Worm (Caenorhabditis elegans) whole organism, dauer: Measurements from ENCODE around the gene T24A6.17.
"Not testable (repeated sequence)": the region's sequence is repeated elsewhere in the genome, so short reads cannot be mapped to it uniquely, and the experiment has no call there.

Source experiments
- unc-62 ChIP-seq: sonication (generic microtip); optimal IDR thresholded peaks from 2 replicates; lab custom pipeline; 2017; ENCODE audit warnings: missing biosample characterization, missing genetic modification reagents, missing genetic modification characterization

T24A6.17 gene

DNA sequence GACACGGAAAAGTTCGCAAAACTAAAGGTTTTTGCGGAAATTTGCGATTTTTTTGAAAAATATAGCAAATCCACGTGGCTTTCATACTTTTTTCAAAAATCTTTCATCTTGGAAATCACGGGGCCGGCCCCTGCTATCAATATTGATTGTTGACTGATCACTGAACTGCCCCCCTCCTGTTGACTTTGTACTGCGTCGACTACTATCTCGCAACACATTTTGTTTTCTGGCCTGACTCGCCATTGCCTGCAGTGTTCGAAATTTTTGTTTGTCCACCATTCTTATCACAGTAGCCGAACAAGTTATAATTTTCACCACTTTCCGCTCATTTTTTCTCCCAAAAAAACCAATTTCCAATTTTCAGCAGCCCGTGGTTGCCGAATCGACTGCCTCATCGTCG is 16.8 kb upstream of the T24A6.17 start:
- TF ChIP-seq unc-62 (GFP tag; lab: Kevin White, UChicago) = no peak

DNA sequence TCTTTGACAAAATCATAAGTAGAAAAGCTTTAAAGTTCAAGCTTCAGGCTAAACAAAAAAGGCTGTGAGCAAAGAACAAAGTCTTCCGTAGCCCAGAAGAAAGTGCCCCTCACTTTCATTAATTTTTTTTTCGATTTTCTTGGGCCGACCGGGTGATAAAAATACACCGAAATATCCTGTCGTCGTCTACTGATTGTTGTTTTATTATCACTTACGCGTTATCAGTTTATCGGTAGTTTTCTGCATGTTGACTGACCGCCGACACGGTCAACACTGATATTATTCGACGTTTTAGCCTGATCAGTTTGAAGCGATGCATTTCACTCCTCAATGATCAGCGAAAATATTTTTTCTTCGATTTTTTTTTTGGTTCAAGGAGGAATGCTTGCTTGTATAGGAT is 16.1 kb upstream of the T24A6.17 start:
- no peak for TF ChIP-seq unc-62 (GFP tag; lab: Kevin White, UChicago)

DNA sequence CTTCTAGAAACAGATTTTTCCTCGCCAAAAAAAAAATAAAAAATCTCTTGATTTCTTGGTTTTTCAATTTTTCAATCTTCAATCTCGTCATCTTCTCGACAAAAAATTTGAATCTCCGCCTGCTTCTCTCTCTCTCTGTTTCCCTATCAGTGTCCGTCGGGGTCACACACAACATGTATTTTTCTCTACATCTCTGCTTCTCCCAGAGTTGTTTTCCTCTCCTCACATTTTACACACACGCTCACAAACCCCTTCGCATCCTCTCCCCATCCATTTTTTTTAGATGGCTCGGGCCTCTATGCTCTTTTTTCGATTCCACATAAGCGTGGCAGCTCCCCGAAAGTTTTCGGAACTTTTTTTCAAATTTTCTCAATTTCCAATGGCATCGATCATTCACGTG is 15.6 kb upstream of the T24A6.17 start:
- no peak for TF ChIP-seq unc-62 (GFP tag; lab: Kevin White, UChicago)

DNA sequence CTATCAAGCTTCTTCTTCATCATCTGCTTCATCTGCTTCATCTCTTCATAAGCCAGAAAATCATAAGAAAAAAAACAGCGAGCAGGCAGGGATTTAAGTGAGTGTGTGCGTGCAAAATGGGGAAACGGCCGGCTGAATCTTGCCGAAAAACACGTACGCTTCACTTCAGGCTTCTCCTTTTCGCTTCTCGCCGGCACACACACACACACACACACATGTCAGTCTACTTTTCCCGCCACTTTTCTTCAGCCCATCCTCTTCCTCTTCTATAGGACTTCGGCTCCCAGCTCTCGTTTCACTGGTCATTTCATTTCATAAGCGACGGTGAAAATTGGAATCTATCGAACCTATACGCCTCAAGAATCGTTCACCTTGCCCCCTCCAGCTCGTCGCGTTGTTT is 15.0 kb upstream of the T24A6.17 start:
- TF ChIP-seq unc-62 (GFP tag; lab: Kevin White, UChicago) = no peak

DNA sequence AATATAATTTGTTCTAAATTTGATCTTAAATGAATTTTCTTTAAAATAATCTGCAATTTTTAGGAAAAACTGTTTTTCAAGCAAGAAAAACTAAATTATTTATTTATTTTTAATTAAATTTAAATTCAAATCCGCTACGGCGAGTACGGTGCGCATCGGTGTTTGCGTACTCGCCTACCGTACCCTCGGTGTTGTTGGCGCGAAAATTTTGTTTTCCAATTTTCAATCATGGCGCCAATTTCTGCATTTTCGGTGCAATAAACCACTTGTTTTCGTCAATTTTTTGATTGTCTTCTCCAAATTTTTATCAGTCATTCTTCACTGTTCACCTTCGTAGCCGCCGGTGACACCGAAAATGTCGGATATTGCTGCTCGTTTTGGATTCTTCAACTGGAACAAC is 14.6 kb upstream of the T24A6.17 start, which contains the start of gene pygl-1:
TSS of gene pygl-1 (plus strand) at position 211 of the 400 bp plus-strand sequence.
- TF ChIP-seq unc-62 (GFP tag; lab: Kevin White, UChicago) = no peak

DNA sequence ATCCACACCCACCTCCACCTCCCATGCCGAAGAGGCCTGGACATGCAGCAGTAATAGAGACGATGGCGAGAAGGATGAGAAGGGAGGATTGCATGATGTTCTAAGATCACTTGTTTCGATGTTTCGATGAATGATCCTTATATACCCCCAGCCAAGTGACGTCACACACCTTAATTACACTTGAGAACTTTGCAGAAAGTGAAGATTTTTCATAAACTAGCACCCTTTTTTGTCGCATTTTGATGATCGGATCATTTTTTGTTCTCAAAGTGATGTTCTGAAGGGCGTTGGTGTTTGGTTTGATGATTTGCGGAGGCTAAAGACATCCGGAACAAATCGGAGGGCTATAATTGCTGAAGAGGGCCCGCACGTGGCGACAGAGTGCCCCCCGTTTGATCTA is 11.5 kb upstream of the T24A6.17 start, which contains the start of gene grl-27:
TSS of gene grl-27 (minus strand) at position 101 of the 400 bp plus-strand sequence.
- TF ChIP-seq unc-62 (GFP tag; lab: Kevin White, UChicago) = no peak

DNA sequence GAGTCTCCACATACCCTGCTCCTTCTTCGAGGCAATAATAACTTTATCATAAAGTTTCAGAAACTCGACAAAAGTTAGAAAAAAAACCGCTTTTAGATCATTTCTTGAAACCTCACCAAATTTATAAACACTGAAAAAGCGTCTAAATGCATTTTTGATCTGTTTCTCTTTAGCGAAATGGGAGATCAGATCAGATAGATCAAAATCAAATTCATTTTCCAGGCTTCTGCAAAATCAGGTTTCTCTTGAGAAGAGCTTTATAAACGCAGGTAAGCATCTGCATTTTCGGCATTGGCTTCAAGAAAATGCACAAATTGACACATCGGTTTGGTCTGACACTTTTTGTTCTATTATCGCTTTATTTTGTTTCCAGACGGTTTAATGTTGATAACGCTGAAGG is 8.2 kb upstream of the T24A6.17 start, which contains the start of gene F40C5.1:
TSS of gene F40C5.1 (plus strand) at position 301 of the 400 bp plus-strand sequence.
- not testable (repeated sequence) for TF ChIP-seq unc-62 (GFP tag; lab: Kevin White, UChicago)

DNA sequence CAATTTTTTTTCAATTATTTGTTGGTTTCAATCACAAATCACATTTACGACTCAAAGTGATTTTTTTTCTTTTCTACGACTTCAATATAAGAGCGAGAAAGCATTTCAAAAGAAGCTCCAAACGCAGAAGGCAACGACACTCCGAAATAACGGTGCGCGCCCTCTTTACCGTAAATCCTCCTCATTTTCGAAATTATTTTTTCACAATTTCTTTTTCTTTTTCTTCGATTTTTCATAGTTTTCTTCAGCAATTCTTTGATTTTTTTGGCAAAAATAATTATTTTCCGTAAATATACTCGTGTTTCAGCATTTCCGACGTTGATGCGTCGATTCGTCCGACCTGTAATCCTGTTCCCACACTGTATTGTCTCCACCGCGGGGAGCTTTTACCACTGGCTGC is 6.5 kb upstream of the T24A6.17 start, which contains the start of gene F40C5.2:
TSS of gene F40C5.2 (plus strand) at position 301 of the 400 bp plus-strand sequence.
- TF ChIP-seq unc-62 (GFP tag; lab: Kevin White, UChicago) = not testable (repeated sequence)

DNA sequence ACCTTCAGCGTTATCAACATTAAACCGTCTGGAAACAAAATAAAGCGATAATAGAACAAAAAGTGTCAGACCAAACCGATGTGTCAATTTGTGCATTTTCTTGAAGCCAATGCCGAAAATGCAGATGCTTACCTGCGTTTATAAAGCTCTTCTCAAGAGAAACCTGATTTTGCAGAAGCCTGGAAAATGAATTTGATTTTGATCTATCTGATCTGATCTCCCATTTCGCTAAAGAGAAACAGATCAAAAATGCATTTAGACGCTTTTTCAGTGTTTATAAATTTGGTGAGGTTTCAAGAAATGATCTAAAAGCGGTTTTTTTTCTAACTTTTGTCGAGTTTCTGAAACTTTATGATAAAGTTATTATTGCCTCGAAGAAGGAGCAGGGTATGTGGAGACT is 1.4 kb downstream of the T24A6.17 start, which contains the start of gene T24A6.16:
TSS of gene T24A6.16 (minus strand) at position 101 of the 400 bp plus-strand sequence.
- not testable (repeated sequence) for TF ChIP-seq unc-62 (GFP tag; lab: Kevin White, UChicago)

DNA sequence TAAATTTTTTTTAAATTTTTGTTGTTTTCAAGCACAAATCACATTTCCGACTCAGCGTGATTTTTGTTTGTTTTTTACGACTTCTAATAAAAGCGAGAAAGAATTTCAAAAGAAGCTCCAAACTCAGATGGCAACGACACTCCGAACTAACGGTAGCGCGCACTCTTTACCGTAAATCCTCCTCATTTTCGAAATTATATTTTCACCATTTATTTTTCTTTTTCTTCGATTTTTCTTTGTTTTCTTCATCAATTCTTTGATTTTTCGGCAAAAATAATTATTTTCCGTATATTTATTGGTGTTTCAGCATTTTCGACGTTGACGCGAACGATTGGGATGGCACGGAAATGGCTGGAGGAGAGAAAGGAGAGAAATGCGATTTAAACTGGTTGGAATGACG is 5.5 kb downstream of the T24A6.17 start, which contains the start of gene T24A6.1:
TSS of gene T24A6.1 (plus strand) at position 301 of the 400 bp plus-strand sequence.
- not testable (repeated sequence) for TF ChIP-seq unc-62 (GFP tag; lab: Kevin White, UChicago)

DNA sequence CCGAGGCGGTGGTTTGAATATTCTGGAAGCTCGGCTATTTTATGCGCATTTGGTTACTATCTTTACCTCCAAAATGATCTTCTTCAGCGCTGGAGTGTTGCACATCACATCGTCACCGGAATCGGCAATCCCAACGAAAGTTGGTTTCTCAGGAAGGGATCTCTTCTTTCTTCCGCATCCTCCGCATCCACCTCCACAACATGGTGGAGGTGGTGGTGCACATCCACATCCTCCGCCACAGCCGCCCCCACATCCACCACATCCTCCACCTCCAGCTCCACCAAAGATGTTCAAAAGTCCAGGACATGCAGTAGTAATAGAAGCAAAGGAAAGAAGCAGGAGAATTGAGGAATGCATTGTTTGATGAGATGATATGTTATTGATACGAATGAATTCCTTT is 6.8 kb downstream of the T24A6.17 start, which contains the start of gene grl-31:
TSS of gene grl-31 (minus strand) at position 357 of the 400 bp plus-strand sequence.
- no peak for TF ChIP-seq unc-62 (GFP tag; lab: Kevin White, UChicago)

DNA sequence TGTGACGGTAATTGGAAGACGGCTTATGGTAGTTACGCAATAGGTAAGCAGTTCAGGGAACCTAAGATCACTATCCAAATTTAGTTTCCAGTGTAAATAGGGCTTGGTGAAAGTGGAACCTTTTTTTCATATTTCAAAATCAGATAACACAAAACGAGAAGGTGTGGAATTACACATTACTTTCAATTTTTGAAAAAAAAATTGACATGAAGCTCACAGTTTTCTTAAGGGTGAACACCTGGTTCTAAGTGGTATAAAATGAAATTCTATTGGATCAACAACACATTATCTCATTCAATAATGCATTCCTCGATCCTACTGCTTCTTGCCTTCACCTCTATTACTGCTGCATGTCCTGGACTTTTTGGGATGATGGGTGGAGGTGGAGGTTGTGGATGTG is 8.2 kb downstream of the T24A6.17 start, which contains the start of gene grl-30:
TSS of gene grl-30 (plus strand) at position 301 of the 400 bp plus-strand sequence.
- no peak for TF ChIP-seq unc-62 (GFP tag; lab: Kevin White, UChicago)

DNA sequence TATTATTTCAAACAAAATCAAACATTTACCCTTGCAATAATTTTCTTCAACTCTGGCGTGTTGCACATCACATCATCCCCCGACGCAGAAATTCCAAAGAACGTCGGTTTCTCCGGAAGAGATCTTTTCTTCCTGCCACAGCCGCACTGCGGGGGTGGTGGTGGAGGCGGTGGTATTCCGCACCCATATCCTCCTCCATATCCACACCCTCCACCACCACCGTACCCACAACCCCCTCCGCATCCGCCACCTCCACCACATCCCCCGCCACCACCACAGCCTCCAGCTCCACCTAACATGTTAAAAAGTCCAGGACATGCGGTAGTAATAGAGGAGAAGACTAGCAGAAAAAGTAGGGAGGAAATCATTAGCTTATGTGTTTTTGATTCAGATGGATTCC is 9.4 kb downstream of the T24A6.17 start, which contains the start of gene grl-29:
TSS of gene grl-29 (minus strand) at position 368 of the 400 bp plus-strand sequence.
- TF ChIP-seq unc-62 (GFP tag; lab: Kevin White, UChicago) = no peak

DNA sequence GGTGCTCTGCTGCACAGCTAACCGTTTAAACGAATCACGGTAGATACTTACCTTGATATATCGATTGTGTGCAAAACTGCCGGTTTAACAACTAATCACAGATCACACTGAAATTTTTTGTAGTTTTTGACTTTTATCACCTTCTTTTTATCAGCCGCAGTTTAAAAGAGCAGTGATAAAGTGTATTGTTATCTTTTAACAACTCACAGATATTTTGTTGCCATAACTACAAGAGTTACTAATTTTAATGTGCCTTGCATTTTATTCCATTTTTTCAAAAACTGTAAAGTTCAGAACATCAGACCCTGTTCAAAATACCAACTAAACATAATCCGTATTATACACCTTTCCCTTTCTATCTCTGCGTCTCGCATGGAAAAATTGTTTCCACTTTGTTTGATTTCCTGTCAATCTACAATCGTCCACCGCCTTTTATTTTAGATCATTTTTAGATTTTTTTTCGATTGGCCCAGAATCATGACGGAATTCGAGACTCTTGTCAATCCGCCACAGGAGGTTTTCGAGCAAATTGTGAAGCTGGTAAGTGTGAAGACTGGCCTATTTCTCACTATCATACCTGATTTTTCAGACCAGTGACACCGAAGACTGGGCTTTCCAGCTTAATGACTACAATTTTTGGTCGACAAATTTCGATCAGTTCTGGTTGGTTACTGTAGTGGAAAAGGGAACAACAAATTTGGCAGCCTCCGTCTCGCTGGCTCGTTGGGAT is 11.3 kb downstream of the T24A6.17 start, which contains the start of gene T24A6.20:
TSS of gene T24A6.20 (plus strand) at position 395 of the 730 bp plus-strand sequence.
- TF ChIP-seq unc-62 (GFP tag; lab: Kevin White, UChicago) = no peak

DNA sequence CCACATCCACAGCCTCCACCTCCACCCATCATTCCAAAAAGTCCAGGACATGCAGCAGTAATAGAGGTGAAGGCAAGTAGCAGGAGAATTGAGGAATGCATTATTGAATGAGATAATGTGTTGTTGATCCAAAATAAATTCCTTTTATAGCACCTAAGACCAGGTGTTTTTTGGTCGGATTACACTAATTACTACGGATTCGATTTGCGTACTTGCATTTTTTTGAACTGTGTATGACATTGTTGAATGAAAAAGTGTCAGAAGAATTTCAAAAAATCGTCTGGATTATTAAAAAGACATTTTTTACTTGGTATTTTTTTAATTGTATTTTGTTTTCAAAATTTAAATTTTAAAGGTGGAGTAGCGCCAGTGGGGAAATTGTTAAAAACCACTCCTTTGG is 12.5 kb downstream of the T24A6.17 start, which contains the start of gene grl-28:
TSS of gene grl-28 (minus strand) at position 101 of the 400 bp plus-strand sequence.
- no peak for TF ChIP-seq unc-62 (GFP tag; lab: Kevin White, UChicago)

DNA sequence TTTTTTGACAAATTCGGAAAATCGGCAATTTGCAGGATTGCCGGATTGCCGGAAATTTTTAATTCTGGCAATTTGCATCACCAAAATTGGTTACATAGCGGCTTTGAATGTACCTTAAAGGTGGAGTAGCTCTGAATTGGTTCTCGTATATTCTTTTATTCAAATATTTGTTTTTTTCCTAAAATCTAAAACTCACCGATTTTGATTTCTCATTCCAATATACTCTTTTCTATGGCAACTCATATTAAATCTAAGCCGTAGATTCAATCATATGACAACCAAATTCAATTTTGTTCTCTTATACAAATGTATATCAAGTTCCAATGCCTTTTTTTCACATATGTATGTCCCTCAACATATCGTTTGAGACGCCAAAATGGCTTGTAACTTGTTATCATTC is 14.7 kb downstream of the T24A6.17 start, which contains the start of gene sri-21:
TSS of gene sri-21 (plus strand) at position 301 of the 400 bp plus-strand sequence.
- no peak for TF ChIP-seq unc-62 (GFP tag; lab: Kevin White, UChicago)
